Worm (Caenorhabditis elegans): ENCODE data around the gene pmpl-1.

ce11 chrX:3807166-3807565 is 19.3 kb downstream of the pmpl-1 start, which contains the start of gene F35A5.1:
- TF ChIP-seq lsy-2 (tag; optimal IDR thresholded peaks at IDR 0.05): no peak
- no peak for TF ChIP-seq ztf-11 (tag; optimal IDR thresholded peaks at IDR 0.05)
